Fruit fly (Drosophila melanogaster): ENCODE data around the gene CG9922.

The CG9922 gene

DNA sequence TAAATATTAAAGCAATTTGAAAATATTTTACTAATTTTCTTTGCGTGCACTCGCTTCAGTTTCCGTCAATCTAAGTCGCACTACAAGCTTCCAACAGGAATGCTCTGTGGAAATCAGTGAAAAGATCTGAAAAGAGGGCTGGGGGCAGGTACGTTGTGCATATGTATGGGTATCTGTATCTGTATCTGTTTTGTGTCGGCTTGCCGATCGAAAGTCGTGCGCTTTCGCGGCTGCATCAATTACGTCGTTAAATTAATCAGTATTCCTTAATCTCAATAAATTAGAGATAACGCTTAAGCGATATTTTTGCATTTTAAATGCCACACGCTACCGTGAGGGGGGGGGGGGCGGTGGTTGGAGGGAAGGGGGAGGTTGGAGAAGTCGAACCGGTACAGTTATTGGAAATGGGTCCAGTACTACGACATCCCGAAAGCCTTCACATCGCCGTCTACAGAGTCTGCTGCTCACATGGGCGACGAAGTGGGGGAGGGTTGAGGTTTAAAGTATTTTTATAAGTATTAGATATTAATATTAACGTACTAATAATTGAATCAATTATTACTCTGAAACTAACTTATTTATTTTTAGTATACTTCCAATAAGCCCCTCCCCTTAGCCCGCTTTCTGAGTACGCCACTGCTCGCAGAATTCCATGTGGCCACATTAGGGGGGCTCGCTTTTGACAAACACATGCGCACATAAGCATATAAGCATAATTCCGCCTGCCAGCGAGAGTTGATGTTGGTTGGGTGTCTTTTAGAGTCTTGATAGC, 17.0 kb upstream of the CG9922 start (continued):
- TF ChIP-seq caup (GFP tag; optimal IDR thresholded peaks at IDR 0.05; ENCODE audit: severe bottlenecking) (peak; percentile 99), CG11093 (GFP tag; IDR thresholded peaks at IDR 0.05) (peak; percentile 97), CG8388 (GFP tag; optimal IDR thresholded peaks at IDR 0.05) (peak; percentile 92), fru (optimal IDR thresholded peaks at IDR 0.05) (no peak), odd (GFP tag; optimal IDR thresholded peaks at IDR 0.05) (peak; percentile 94), sens-2 (GFP tag; IDR thresholded peaks at IDR 0.05) (peak; percentile 91), CG11560 (tag; IDR thresholded peaks at IDR 0.05) (peak; percentile 93), gsb-n (tag; optimal IDR thresholded peaks at IDR 0.05) (peak; percentile 89), knrl (GFP tag; IDR thresholded peaks at IDR 0.05; ENCODE audit: partially characterized antibody) (no peak), Hr39 (optimal IDR thresholded peaks at IDR 0.05) (no peak), CG14014 (GFP tag; IDR thresholded peaks at IDR 0.05) (peak; percentile 98), nau (GFP tag; optimal IDR thresholded peaks at IDR 0.05) (peak; percentile 96), crp (GFP tag; optimal IDR thresholded peaks at IDR 0.05) (peak in 1 of 2 experiments; percentile 61), Trl (optimal IDR thresholded peaks at IDR 0.05) (no peak), Trl (GFP tag; optimal IDR thresholded peaks at IDR 0.05) (peak; percentile 72), CG8089 (GFP tag; optimal IDR thresholded peaks at IDR 0.05) (peak; percentile 45), CG7745 (tag; optimal IDR thresholded peaks at IDR 0.05) (no peak), yki (optimal IDR thresholded peaks at IDR 0.05) (no peak), ase (GFP tag; IDR thresholded peaks at IDR 0.05) (peak; percentile 97), CG15269 (tag; optimal IDR thresholded peaks at IDR 0.05) (peak; percentile 98), CG10654 (GFP tag; optimal IDR thresholded peaks at IDR 0.05) (peak; percentile 94), CG4282 (GFP tag; optimal IDR thresholded peaks at IDR 0.05) (peak; percentile 45), psq (GFP tag; optimal IDR thresholded peaks at IDR 0.05) (peak; percentile 86), peb (GFP tag; IDR thresholded peaks at IDR 0.05) (peak; percentile 93), CG15696 (tag; optimal IDR thresholded peaks at IDR 0.05) (peak; percentile 76), CG9876 (GFP tag; optimal IDR thresholded peaks at IDR 0.05) (peak; percentile 61), Poxn (GFP tag; IDR thresholded peaks at IDR 0.05) (peak; percentile 95), CG10959 (GFP tag; IDR thresholded peaks at IDR 0.05) (peak; percentile 84; the same call in 1 of the 2 replicates), crol (GFP tag; IDR thresholded peaks at IDR 0.05) (peak; percentile 78), Oli (tag; optimal IDR thresholded peaks at IDR 0.05) (peak; percentile 97), CG17385 (GFP tag; optimal IDR thresholded peaks at IDR 0.05) (peak; percentile 93), CG10366 (GFP tag; IDR thresholded peaks at IDR 0.05) (peak; percentile 98), luna (GFP tag; optimal IDR thresholded peaks at IDR 0.05) (no peak), HmgD (GFP tag; optimal IDR thresholded peaks at IDR 0.05) (peak; percentile 23), CG1832 (GFP tag; optimal IDR thresholded peaks at IDR 0.05) (peak; percentile 32), CG16815 (GFP tag; optimal IDR thresholded peaks at IDR 0.05) (peak; percentile 93), MBD-R2 (GFP tag; IDR thresholded peaks at IDR 0.05) (peak; percentile 98), ci (GFP tag; IDR thresholded peaks at IDR 0.05) (peak; percentile 99), CG6765 (GFP tag; optimal IDR thresholded peaks at IDR 0.05) (peak; percentile 95), CG18764 (GFP tag; optimal IDR thresholded peaks at IDR 0.05) (peak; percentile 91), ato (GFP tag; IDR thresholded peaks at IDR 0.05; ENCODE audit: partially characterized antibody) (no peak), Meics (GFP tag; optimal IDR thresholded peaks at IDR 0.05) (peak; percentile 98), p53 (GFP tag; optimal IDR thresholded peaks at IDR 0.05) (no peak), CG32532 (GFP tag; IDR thresholded peaks at IDR 0.05) (peak; percentile 99), CG7372 (GFP tag; IDR thresholded peaks at IDR 0.05) (peak; percentile 97), Deaf1 (tag; optimal IDR thresholded peaks at IDR 0.05) (peak; percentile 82), bab2 (GFP tag; optimal IDR thresholded peaks at IDR 0.05) (peak; percentile 72), MTF-1 (GFP tag; optimal IDR thresholded peaks at IDR 0.05; ENCODE audit: borderline replicate concordance) (peak; percentile 93), CG13287 (GFP tag; IDR thresholded peaks at IDR 0.05; ENCODE audit: partially characterized antibody) (no peak), oc (tag; optimal IDR thresholded peaks at IDR 0.05) (peak; percentile 98), Dref (GFP tag; IDR thresholded peaks at IDR 0.05) (no peak; the same call in 1 of the 2 replicates)
